Fruit fly (Drosophila melanogaster) whole organism, embryonic: ENCODE measurements around the gene mdu.

Experiments
- Atf3 ChIP-seq: fragments of 200-800 bp; sonication (Bioruptor generic); optimal IDR thresholded peaks from 3 replicates; lab custom pipeline; 2016; ENCODE audit warnings: missing biosample characterization, missing genetic modification characterization
- Atf6 ChIP-seq: fragments of 200-800 bp; sonication (Bioruptor generic); IDR thresholded peaks from 2 replicates; pipeline ENCODE4 v1.3.6; 2022; ENCODE audit warnings: missing biosample characterization, missing genetic modification characterization
- CG10274 ChIP-seq: fragments of 200-800 bp; sonication (Bioruptor generic); optimal IDR thresholded peaks from 3 replicates; lab custom pipeline; 2017; ENCODE audit warnings: missing biosample characterization, mild to moderate bottlenecking, missing genetic modification characterization
- CG10654 ChIP-seq: fragments of 200-800 bp; sonication (Bioruptor generic); optimal IDR thresholded peaks from 2 replicates; lab custom pipeline; 2016; ENCODE audit warnings: missing biosample characterization, missing genetic modification characterization
- CG10959 ChIP-seq: fragments of 200-800 bp; sonication (Bioruptor generic); IDR thresholded peaks from 2 replicates; pipeline ENCODE4 v1.3.6; 2022; ENCODE audit warnings: missing biosample characterization, missing genetic modification characterization
- CG12391 ChIP-seq: fragments of 200-800 bp; sonication (Bioruptor generic); optimal IDR thresholded peaks from 3 replicates; lab custom pipeline; 2018; ENCODE audit warnings: missing biosample characterization, mild to moderate bottlenecking, missing genetic modification characterization, moderate library complexity
- CG13123 ChIP-seq: fragments of 200-800 bp; sonication (Bioruptor generic); optimal IDR thresholded peaks from 2 replicates; lab custom pipeline; 2016; ENCODE audit warnings: missing biosample characterization, missing genetic modification characterization
- CG13296 ChIP-seq: fragments of 200-800 bp; sonication (Bioruptor generic); optimal IDR thresholded peaks from 3 replicates; lab custom pipeline; 2018; ENCODE audit warnings: missing biosample characterization, mild to moderate bottlenecking, missing genetic modification characterization
- CG13424 ChIP-seq: fragments of 200-800 bp; sonication (Bioruptor generic); optimal IDR thresholded peaks from 2 replicates; lab custom pipeline; 2019; ENCODE audit warnings: missing biosample characterization, mild to moderate bottlenecking, missing genetic modification characterization, moderate library complexity
- CG15479 ChIP-seq: fragments of 200-800 bp; sonication (Bioruptor generic); optimal IDR thresholded peaks from 3 replicates; lab custom pipeline; 2019; ENCODE audit warnings: missing biosample characterization, mild to moderate bottlenecking, missing genetic modification characterization, moderate library complexity
- CG1602 ChIP-seq: fragments of 200-800 bp; sonication (Bioruptor generic); optimal IDR thresholded peaks from 3 replicates; lab custom pipeline; 2016; ENCODE audit warnings: missing biosample characterization, missing genetic modification characterization
- CG17361 ChIP-seq: fragments of 200-800 bp; sonication (Bioruptor generic); IDR thresholded peaks from 3 replicates; pipeline ENCODE4 v1.3.6; 2022; ENCODE audit warnings: missing biosample characterization, missing genetic modification characterization
- CG17385 ChIP-seq: fragments of 200-800 bp; sonication (Bioruptor generic); optimal IDR thresholded peaks from 3 replicates; lab custom pipeline; 2018; ENCODE audit warnings: missing biosample characterization, mild to moderate bottlenecking, missing genetic modification characterization
- CG2712 ChIP-seq: fragments of 200-800 bp; optimal IDR thresholded peaks from 3 replicates; lab custom pipeline; 2019; ENCODE audit warnings: missing biosample characterization, mild to moderate bottlenecking, missing genetic modification characterization, moderate library complexity
- CG31388 ChIP-seq: fragments of 200-800 bp; sonication (Bioruptor generic); optimal IDR thresholded peaks from 2 replicates; lab custom pipeline; 2016; ENCODE audit warnings: missing biosample characterization, missing genetic modification characterization
- CG32767 ChIP-seq: fragments of 200-800 bp; sonication (Bioruptor generic); IDR thresholded peaks from 2 replicates; pipeline ENCODE4 v1.3.6; 2022; ENCODE audit warnings: missing biosample characterization, missing genetic modification characterization
- CG32772 ChIP-seq: fragments of 200-800 bp; sonication (Bioruptor generic); IDR thresholded peaks from 2 replicates; pipeline ENCODE4 v1.3.6; 2022; ENCODE audit warnings: missing biosample characterization, missing genetic modification characterization
- CG4360 ChIP-seq: fragments of 200-800 bp; sonication (Bioruptor generic); IDR thresholded peaks from 2 replicates; pipeline ENCODE4 v1.3.6; 2022; ENCODE audit warnings: missing biosample characterization, missing genetic modification characterization
- CG6813 ChIP-seq: fragments of 200-800 bp; sonication (Bioruptor generic); optimal IDR thresholded peaks from 2 replicates; lab custom pipeline; 2017; ENCODE audit warnings: missing biosample characterization, missing genetic modification characterization, mild to moderate bottlenecking, moderate library complexity, missing genetic modification reagents
- CG8388 ChIP-seq: fragments of 200-800 bp; sonication (Bioruptor generic); optimal IDR thresholded peaks from 2 replicates; lab custom pipeline; 2019; ENCODE audit warnings: missing biosample characterization, mild to moderate bottlenecking, missing genetic modification characterization, moderate library complexity
- CG9609 ChIP-seq: fragments of 200-800 bp; sonication (Bioruptor generic); optimal IDR thresholded peaks from 3 replicates; lab custom pipeline; 2016; ENCODE audit warnings: missing biosample characterization, missing genetic modification characterization
- CG9797 ChIP-seq: fragments of 200-800 bp; sonication (Bioruptor generic); optimal IDR thresholded peaks from 3 replicates; lab custom pipeline; 2018; ENCODE audit warnings: missing biosample characterization, mild to moderate bottlenecking, missing genetic modification characterization
- Camta ChIP-seq: fragments of 200-800 bp; sonication (Bioruptor generic); optimal IDR thresholded peaks from 2 replicates; lab custom pipeline; 2016; ENCODE audit warnings: missing biosample characterization, missing genetic modification characterization
- Dad ChIP-seq: fragments of 200-800 bp; sonication (Bioruptor generic); optimal IDR thresholded peaks from 3 replicates; lab custom pipeline; 2016; ENCODE audit warnings: missing biosample characterization, missing genetic modification characterization
- Dip3 ChIP-seq: fragments of 200-800 bp; sonication (Bioruptor generic); optimal IDR thresholded peaks from 3 replicates; lab custom pipeline; 2016; ENCODE audit warnings: missing biosample characterization, missing genetic modification characterization
- Drgx ChIP-seq: fragments of 200-800 bp; sonication (Bioruptor generic); IDR thresholded peaks from 2 replicates; pipeline ENCODE4 v1.3.6; 2022; ENCODE audit warnings: missing biosample characterization, missing genetic modification characterization
- Gug ChIP-seq: fragments of 200-800 bp; sonication (Bioruptor generic); IDR thresholded peaks from 4 replicates; pipeline ENCODE4 v1.3.6; 2022; ENCODE audit warnings: missing biosample characterization, missing genetic modification characterization
- H15 ChIP-seq: fragments of 200-800 bp; sonication (Bioruptor generic); IDR thresholded peaks from 3 replicates; pipeline ENCODE4 v1.3.6; 2022; ENCODE audit warnings: missing biosample characterization, missing genetic modification characterization
- HLH3B ChIP-seq: fragments of 200-800 bp; sonication (Bioruptor generic); IDR thresholded peaks from 2 replicates; pipeline ENCODE4 v1.3.6; 2022; ENCODE audit warnings: missing biosample characterization, missing genetic modification characterization
- Lhr ChIP-seq: fragments of 200-800 bp; sonication (Bioruptor generic); optimal IDR thresholded peaks from 3 replicates; lab custom pipeline; 2017; ENCODE audit warnings: mild to moderate bottlenecking, missing biosample characterization, missing genetic modification reagents, missing genetic modification characterization
- Max ChIP-seq: fragments of 200-800 bp; sonication (Bioruptor generic); optimal IDR thresholded peaks from 2 replicates; lab custom pipeline; 2016; ENCODE audit warnings: missing biosample characterization, mild to moderate bottlenecking, missing genetic modification characterization
- Nf-YB ChIP-seq: fragments of 200-800 bp; sonication (Bioruptor generic); optimal IDR thresholded peaks from 3 replicates; lab custom pipeline; 2019; ENCODE audit warnings: missing biosample characterization, mild to moderate bottlenecking, missing genetic modification characterization, moderate library complexity
- Ptx1 ChIP-seq: fragments of 200-800 bp; sonication (Bioruptor generic); IDR thresholded peaks from 2 replicates; pipeline ENCODE4 v1.3.6; 2022; ENCODE audit warnings: missing biosample characterization, missing genetic modification characterization
- Rfx ChIP-seq: fragments of 200-800 bp; sonication (Bioruptor generic); IDR thresholded peaks from 2 replicates; pipeline ENCODE4 v1.3.6; 2022; ENCODE audit warnings: missing biosample characterization, missing genetic modification characterization
- Side ChIP-seq: fragments of 200-800 bp; sonication (Bioruptor generic); optimal IDR thresholded peaks from 2 replicates; lab custom pipeline; 2016; ENCODE audit warnings: missing biosample characterization, missing genetic modification characterization
- Six4 ChIP-seq: fragments of 200-800 bp; sonication (Bioruptor generic); optimal IDR thresholded peaks from 2 replicates; lab custom pipeline; 2016; ENCODE audit warnings: missing biosample characterization, missing genetic modification characterization
- al ChIP-seq: fragments of 200-800 bp; sonication (Bioruptor generic); IDR thresholded peaks from 2 replicates; pipeline ENCODE4 v1.3.6; 2022; ENCODE audit warnings: missing biosample characterization, missing genetic modification characterization
- bcd ChIP-seq: fragments of 200-800 bp; sonication (Bioruptor generic); optimal IDR thresholded peaks from 2 replicates; lab custom pipeline; 2017; ENCODE audit warnings: missing biosample characterization, mild to moderate bottlenecking, missing genetic modification characterization
- bsh ChIP-seq, 2 experiments: fragments of 200-800 bp; sonication (Bioruptor generic); optimal IDR thresholded peaks; 2 replicates each; lab custom pipeline; 2017 to 2018; ENCODE audit warnings: mild to moderate bottlenecking in 2 of 2, missing biosample characterization in 2 of 2, missing genetic modification characterization in 2 of 2, moderate library complexity in 1 of 2
- gcm2 ChIP-seq: fragments of 200-800 bp; sonication (Bioruptor generic); optimal IDR thresholded peaks from 2 replicates; lab custom pipeline; 2016; ENCODE audit warnings: missing biosample characterization, missing genetic modification characterization
- gt ChIP-seq: fragments of 200-800 bp; sonication (Bioruptor generic); IDR thresholded peaks from 2 replicates; pipeline ENCODE4 v1.3.6; 2022; ENCODE audit warnings: missing biosample characterization, missing genetic modification characterization
- hb ChIP-seq: fragments of 200-800 bp; sonication (Bioruptor generic); IDR thresholded peaks from 3 replicates; pipeline ENCODE4 v1.3.6; 2022; ENCODE audit warnings: missing biosample characterization, missing genetic modification characterization; ENCODE audit not compliant: partially characterized antibody
- lab ChIP-seq: fragments of 200-800 bp; sonication (Bioruptor generic); optimal IDR thresholded peaks from 3 replicates; lab custom pipeline; 2017; ENCODE audit warnings: missing biosample characterization, missing genetic modification characterization, mild to moderate bottlenecking, moderate library complexity, missing genetic modification reagents
- psq ChIP-seq: fragments of 200-800 bp; sonication (Bioruptor generic); optimal IDR thresholded peaks from 2 replicates; lab custom pipeline; 2017; ENCODE audit warnings: missing biosample characterization, missing genetic modification characterization
- repo ChIP-seq: fragments of 200-800 bp; sonication (Bioruptor generic); optimal IDR thresholded peaks from 2 replicates; lab custom pipeline; 2016; ENCODE audit warnings: missing biosample characterization, missing genetic modification characterization
- ssp ChIP-seq: fragments of 200-800 bp; sonication (Bioruptor generic); IDR thresholded peaks from 2 replicates; pipeline ENCODE4 v1.3.6; 2022; ENCODE audit warnings: missing biosample characterization, missing genetic modification characterization
- tio ChIP-seq: fragments of 200-800 bp; sonication (Bioruptor generic); optimal IDR thresholded peaks from 2 replicates; lab custom pipeline; 2017; ENCODE audit warnings: missing biosample characterization, missing genetic modification characterization, inconsistent platforms
- tll ChIP-seq, 2 experiments: fragments of 200-800 bp in 1 of 2; fragments of >200 bp in 1 of 2; sonication (Bioruptor generic) in 1 of 2; optimal IDR thresholded peaks; 2 replicates each; lab custom pipeline; 2017 to 2019; ENCODE audit warnings: missing biosample characterization in 2 of 2, missing genetic modification characterization in 2 of 2, mild to moderate bottlenecking in 1 of 2, moderate library complexity in 1 of 2
- twi ChIP-seq: fragments of 200-800 bp; optimal IDR thresholded peaks from 2 replicates; lab custom pipeline; 2019; ENCODE audit warnings: missing biosample characterization, mild to moderate bottlenecking, missing genetic modification characterization, moderate library complexity
- usp ChIP-seq: fragments of >200 bp; optimal IDR thresholded peaks from 2 replicates; lab custom pipeline; 2017; ENCODE audit warnings: missing biosample characterization, missing genetic modification characterization
- zen2 ChIP-seq: fragments of 200-800 bp; sonication (Bioruptor generic); IDR thresholded peaks from 3 replicates; pipeline ENCODE4 v1.3.6; 2022; ENCODE audit warnings: missing biosample characterization, missing genetic modification characterization; ENCODE audit not compliant: partially characterized antibody
- zfh2 ChIP-seq: fragments of 200-800 bp; sonication (Bioruptor generic); optimal IDR thresholded peaks from 2 replicates; lab custom pipeline; 2016; ENCODE audit warnings: missing biosample characterization, missing genetic modification characterization

Gene mdu

dm6 chrX:12539215-12539614 is 42.2 kb downstream of the mdu start (continued):
- no peak for TF ChIP-seq repo (GFP tag; lab: Kevin White, UChicago)
- peak; percentile 9; the same call in 1 of the 2 replicates for TF ChIP-seq HLH3B (GFP tag; lab: Robert Waterston, UW)
- TF ChIP-seq Camta (GFP tag; lab: Kevin White, UChicago) = no peak
- no peak for TF ChIP-seq zen2 (GFP tag; lab: Robert Waterston, UW)
- no peak; the same call in 3 of the 4 replicates for TF ChIP-seq Gug
- no peak for TF ChIP-seq twi
- no peak for TF ChIP-seq Atf3 (GFP tag; lab: Kevin White, UChicago)
- TF ChIP-seq psq (GFP tag; lab: Kevin White, UChicago) = no peak
- no peak for TF ChIP-seq CG9609 (GFP tag; lab: Kevin White, UChicago)
- no peak for TF ChIP-seq CG8388 (GFP tag; lab: Kevin White, UChicago)
- TF ChIP-seq Max (GFP tag; lab: Kevin White, UChicago) = no peak
- TF ChIP-seq tll (GFP tag; optimal IDR thresholded peaks at IDR 0.05; lab: Kevin White, UChicago) = no peak
- peak; percentile 59 for TF ChIP-seq lab (GFP tag; lab: Kevin White, UChicago)
- no peak for TF ChIP-seq CG13296 (GFP tag; lab: Kevin White, UChicago)
- TF ChIP-seq CG32767 (GFP tag; lab: Robert Waterston, UW) = no peak
- TF ChIP-seq zfh2 (GFP tag; lab: Kevin White, UChicago) = no peak
- no peak for TF ChIP-seq hb
- no peak for TF ChIP-seq CG10959
- no peak for TF ChIP-seq gt
- TF ChIP-seq CG17361 = 0 out of 3 replicates have a peak, but pooled peaks have one; percentile 24
- no peak for TF ChIP-seq Six4
- no peak for TF ChIP-seq H15 (GFP tag; lab: Robert Waterston, UW)
- 0 out of 2 replicates have a peak, but pooled peaks have one; percentile 21 for TF ChIP-seq Ptx1 (GFP tag; lab: Robert Waterston, UW)
- TF ChIP-seq CG1602 (GFP tag; lab: Kevin White, UChicago) = no peak
- TF ChIP-seq CG2712 = peak; percentile 18
- TF ChIP-seq ssp (GFP tag; lab: Robert Waterston, UW) = no peak
- no peak for TF ChIP-seq Side (GFP tag; lab: Kevin White, UChicago)
- TF ChIP-seq Rfx = peak; percentile 51; the same call in 1 of the 2 replicates
- no peak for TF ChIP-seq bcd (GFP tag; lab: Kevin White, UChicago)
- no peak for TF ChIP-seq Nf-YB
- TF ChIP-seq CG4360 (GFP tag; lab: Robert Waterston, UW) = no peak
- TF ChIP-seq CG31388 = no peak
- no peak for TF ChIP-seq CG9797 (GFP tag; lab: Kevin White, UChicago)
- TF ChIP-seq Dad (GFP tag; lab: Kevin White, UChicago) = no peak
- no peak for TF ChIP-seq CG17385
- no peak for TF ChIP-seq Drgx (GFP tag; lab: Robert Waterston, UW)
- no peak for TF ChIP-seq CG15479 (GFP tag; lab: Kevin White, UChicago)
- TF ChIP-seq CG6813 = no peak
- no peak for TF ChIP-seq usp (GFP tag; lab: Kevin White, UChicago)
- TF ChIP-seq Atf6 (GFP tag; lab: Robert Waterston, UW) = peak; percentile 24; the same call in 1 of the 2 replicates
- TF ChIP-seq bsh (GFP tag; optimal IDR thresholded peaks at IDR 0.05; lab: Kevin White, UChicago) = peak in 1 of 2 experiments; percentile 24
- peak; percentile 3 for TF ChIP-seq CG12391 (tag; lab: Kevin White, UChicago)
- 0 out of 2 replicates have a peak, but pooled peaks have one; percentile 22 for TF ChIP-seq CG32772
- TF ChIP-seq CG13123 (GFP tag; lab: Kevin White, UChicago) = no peak
- TF ChIP-seq gcm2 = no peak
- TF ChIP-seq tio (GFP tag; lab: Kevin White, UChicago) = peak; percentile 20
- no peak for TF ChIP-seq Lhr
- no peak for TF ChIP-seq CG10654 (GFP tag; lab: Kevin White, UChicago)
- TF ChIP-seq CG10274 (GFP tag; lab: Kevin White, UChicago) = no peak
- TF ChIP-seq CG13424 (tag; lab: Kevin White, UChicago) = peak; percentile 24
- no peak for TF ChIP-seq al (GFP tag; lab: Robert Waterston, UW)
- TF ChIP-seq Dip3 (GFP tag; lab: Kevin White, UChicago) = no peak
